Worm (Caenorhabditis elegans) whole organism, L4 larva: Measurements from ENCODE around the gene E01G4.6.

Experiments used
- D1046.2 ChIP-seq: fragments of 200-800 bp; sonication (Bioruptor generic); IDR thresholded peaks from 2 replicates; pipeline ENCODE4 v1.3.6; 2022; ENCODE audit warnings: missing genetic modification characterization, missing compliant biosample characterization
- R02D3.7 ChIP-seq: fragments of 150-350 bp; sonication (generic microtip); optimal IDR thresholded peaks from 3 replicates; lab custom pipeline; 2014; ENCODE audit warnings: missing biosample characterization, missing genetic modification characterization
- T20F7.1 ChIP-seq: fragments of 200-800 bp; sonication (Bioruptor generic); optimal IDR thresholded peaks from 2 replicates; lab custom pipeline; 2018; ENCODE audit warnings: mild to moderate bottlenecking, missing genetic modification characterization, missing compliant biosample characterization
- T26A8.4 ChIP-seq: fragments of 200-800 bp; sonication (Bioruptor generic); IDR thresholded peaks from 2 replicates; pipeline ENCODE4 v1.3.6; 2022; ENCODE audit warnings: missing genetic modification characterization, missing compliant biosample characterization
- Y105C5A.15 ChIP-seq: fragments of 200-800 bp; sonication (Bioruptor generic); IDR thresholded peaks from 2 replicates; pipeline ENCODE4 v1.3.6; 2022; ENCODE audit warnings: missing genetic modification characterization, missing compliant biosample characterization
- Y5F2A.4 ChIP-seq: fragments of 200-800 bp; sonication (Bioruptor generic); optimal IDR thresholded peaks from 2 replicates; lab custom pipeline; 2018; ENCODE audit warnings: mild to moderate bottlenecking, missing genetic modification characterization, missing compliant biosample characterization
- Y75B8A.6 ChIP-seq: fragments of 200-800 bp; sonication (Bioruptor generic); IDR thresholded peaks from 2 replicates; pipeline ENCODE4 v1.3.6; 2022; ENCODE audit warnings: missing genetic modification reagents, missing genetic modification characterization, missing compliant biosample characterization
- ZK546.5 ChIP-seq, 2 experiments: sonication (generic microtip); optimal IDR thresholded peaks; 2 replicates each; lab custom pipeline; 2017; ENCODE audit warnings: missing biosample characterization in 2 of 2, missing genetic modification characterization in 2 of 2
- aha-1 ChIP-seq: fragments of 150-350 bp; peaks from one replicate; lab custom pipeline; 2014; ENCODE audit warnings: missing biosample characterization, missing genetic modification characterization
- aly-2 ChIP-seq: sonication (generic microtip); optimal IDR thresholded peaks from 2 replicates; lab custom pipeline; 2018; ENCODE audit warnings: missing biosample characterization, missing genetic modification characterization
- ama-1 ChIP-seq: fragments of 150-350 bp; optimal IDR thresholded peaks from 2 replicates; lab custom pipeline; 2014; ENCODE audit warnings: inconsistent platforms, mixed read lengths
- ceh-32 ChIP-seq: sonication (generic microtip); optimal IDR thresholded peaks from 2 replicates; lab custom pipeline; 2016; ENCODE audit warnings: mild to moderate bottlenecking, missing genetic modification characterization, missing compliant biosample characterization; ENCODE audit not compliant: poor library complexity
- ceh-82 ChIP-seq: sonication (generic microtip); optimal IDR thresholded peaks from 2 replicates; lab custom pipeline; 2017; ENCODE audit warnings: missing biosample characterization, missing genetic modification characterization
- ces-1 ChIP-seq: fragments of 150-350 bp; sonication (generic microtip); optimal IDR thresholded peaks from 4 replicates; lab custom pipeline; 2014; ENCODE audit warnings: missing biosample characterization, missing genetic modification reagents, missing genetic modification characterization
- daf-16 ChIP-seq, 3 experiments: sonication (generic microtip); optimal IDR thresholded peaks; 2 replicates each; lab custom pipeline; 2016 to 2017; ENCODE audit warnings: missing genetic modification characterization in 3 of 3, missing genetic modification reagents in 3 of 3, mild to moderate bottlenecking in 2 of 3, missing compliant biosample characterization in 2 of 3, missing biosample characterization in 1 of 3, moderate library complexity in 1 of 3
- daf-19 ChIP-seq: fragments of 200-800 bp; sonication (Bioruptor generic); conservative IDR thresholded peaks from 2 replicates; pipeline ENCODE4 v1.3.6; 2022; ENCODE audit warnings: missing genetic modification characterization, missing compliant biosample characterization
- dmd-6 ChIP-seq: fragments of 200-800 bp; sonication (Bioruptor generic); IDR thresholded peaks from 2 replicates; pipeline ENCODE4 v1.3.6; 2022; ENCODE audit warnings: missing genetic modification reagents, missing genetic modification characterization, missing compliant biosample characterization
- duxl-1 ChIP-seq: sonication (generic microtip); optimal IDR thresholded peaks from 2 replicates; lab custom pipeline; 2016; ENCODE audit warnings: mild to moderate bottlenecking, missing genetic modification characterization, moderate library complexity, missing compliant biosample characterization; ENCODE audit not compliant: poor library complexity
- dve-1 ChIP-seq: sonication (generic microtip); optimal IDR thresholded peaks from 2 replicates; lab custom pipeline; 2017; ENCODE audit warnings: antibody characterized with exemption, mild to moderate bottlenecking, missing genetic modification characterization, missing compliant biosample characterization; ENCODE audit not compliant: insufficient read depth
- egl-43 ChIP-seq: fragments of 200-800 bp; sonication (Bioruptor generic); IDR thresholded peaks from 2 replicates; pipeline ENCODE4 v1.3.6; 2022; ENCODE audit warnings: missing genetic modification reagents, missing genetic modification characterization, missing compliant biosample characterization
- hif-1 ChIP-seq, 2 experiments: sonication (generic microtip); optimal IDR thresholded peaks; 2 replicates each; lab custom pipeline; 2016 to 2017; ENCODE audit warnings: missing compliant biosample characterization in 2 of 2, missing genetic modification characterization in 2 of 2, missing genetic modification reagents in 2 of 2, missing genotype in 2 of 2, mild to moderate bottlenecking in 1 of 2
- hmg-1.1 ChIP-seq: fragments of 200-800 bp; sonication (Bioruptor generic); IDR thresholded peaks from 2 replicates; pipeline ENCODE4 v1.3.6; 2022; ENCODE audit warnings: missing genetic modification reagents, missing genetic modification characterization, missing compliant biosample characterization
- lim-7 ChIP-seq: fragments of 200-800 bp; sonication (Bioruptor generic); IDR thresholded peaks from 2 replicates; pipeline ENCODE4 v1.3.6; 2022; ENCODE audit warnings: missing genetic modification characterization, missing compliant biosample characterization
- lin-29 ChIP-seq: fragments of 200-800 bp; sonication (Bioruptor generic); IDR thresholded peaks from 2 replicates; pipeline ENCODE4 v1.3.6; 2022; ENCODE audit warnings: missing genetic modification reagents, missing genetic modification characterization, missing compliant biosample characterization
- lin-38 ChIP-seq: fragments of 200-800 bp; sonication (Bioruptor generic); IDR thresholded peaks from 2 replicates; pipeline ENCODE4 v1.3.6; 2022; ENCODE audit warnings: missing genetic modification reagents, missing genetic modification characterization, missing compliant biosample characterization
- lsy-2 ChIP-seq, 2 experiments: fragments of 150-350 bp in 1 of 2; sonication (generic microtip) in 1 of 2; optimal IDR thresholded peaks; 2 replicates each; lab custom pipeline; 2014 to 2017; ENCODE audit warnings: missing biosample characterization in 2 of 2, missing genetic modification characterization in 2 of 2
- madf-5 ChIP-seq, 2 experiments: fragments of 200-800 bp; sonication (Bioruptor generic); IDR thresholded peaks; 2 replicates each; pipeline ENCODE4 v1.3.6; 2022; ENCODE audit warnings: missing compliant biosample characterization in 2 of 2, missing genetic modification characterization in 2 of 2
- mep-1 ChIP-seq: fragments of 150-350 bp; sonication (generic microtip); optimal IDR thresholded peaks from 3 replicates; lab custom pipeline; 2014; ENCODE audit warnings: missing biosample characterization, missing genetic modification characterization
- mes-2 ChIP-seq: sonication (generic microtip); optimal IDR thresholded peaks from 2 replicates; lab custom pipeline; 2016; ENCODE audit warnings: missing genotype, mild to moderate bottlenecking, missing genetic modification characterization, missing compliant biosample characterization; ENCODE audit not compliant: poor library complexity, severe bottlenecking
- nhr-111 ChIP-seq: fragments of 200-800 bp; sonication (Bioruptor generic); optimal IDR thresholded peaks from 2 replicates; lab custom pipeline; 2018; ENCODE audit warnings: mild to moderate bottlenecking, missing genetic modification characterization, missing compliant biosample characterization
- nhr-48 ChIP-seq: sonication (generic microtip); optimal IDR thresholded peaks from 2 replicates; lab custom pipeline; 2016; ENCODE audit warnings: mild to moderate bottlenecking, missing genetic modification characterization, missing compliant biosample characterization
- nhr-77 ChIP-seq: fragments of 150-350 bp; optimal IDR thresholded peaks from 2 replicates; lab custom pipeline; 2014; ENCODE audit warnings: missing biosample characterization, missing genetic modification characterization
- pha-4 ChIP-seq, 2 experiments: fragments of 150-350 bp in 1 of 2; fragments of 200-800 bp in 1 of 2; sonication (Bioruptor generic) in 1 of 2; IDR thresholded peaks in 1 of 2; optimal IDR thresholded peaks in 1 of 2; 2 replicates each; pipeline versions ENCODE4 v1.3.6 to Lab custom; 2014 to 2022; ENCODE audit warnings: missing genetic modification characterization in 2 of 2, missing genetic modification reagents in 2 of 2, missing biosample characterization in 1 of 2, missing compliant biosample characterization in 1 of 2
- rbr-2 ChIP-seq: sonication (generic microtip); optimal IDR thresholded peaks from 2 replicates; lab custom pipeline; 2016; ENCODE audit warnings: missing genotype, missing genetic modification characterization, missing compliant biosample characterization
- saeg-2 ChIP-seq: fragments of 200-800 bp; sonication (Bioruptor generic); IDR thresholded peaks from 2 replicates; pipeline ENCODE4 v1.3.6; 2022; ENCODE audit warnings: missing genetic modification reagents, missing genetic modification characterization, missing compliant biosample characterization
- tag-97 ChIP-seq: fragments of 200-800 bp; sonication (Bioruptor generic); IDR thresholded peaks from 2 replicates; pipeline ENCODE4 v1.3.6; 2022; ENCODE audit warnings: missing genetic modification characterization, missing compliant biosample characterization
- tra-1 ChIP-seq: fragments of 200-800 bp; sonication (Bioruptor generic); IDR thresholded peaks from 2 replicates; pipeline ENCODE4 v1.3.6; 2022; ENCODE audit warnings: missing genetic modification reagents, missing genetic modification characterization, missing compliant biosample characterization
- unc-130 ChIP-seq: sonication (generic microtip); optimal IDR thresholded peaks from 2 replicates; lab custom pipeline; 2016; ENCODE audit warnings: missing genetic modification reagents, missing genetic modification characterization, missing compliant biosample characterization
- unc-62 ChIP-seq, 3 experiments: fragments of 150-350 bp in 1 of 3; sonication (generic microtip); optimal IDR thresholded peaks in 2 of 3; peaks in 1 of 3; 1 replicate in 1 of 3; 2 replicates in 2 of 3; lab custom pipeline; 2014 to 2017; ENCODE audit warnings: missing biosample characterization in 3 of 3, missing genetic modification characterization in 3 of 3, missing genetic modification reagents in 3 of 3, missing genotype in 1 of 3
- vab-7 ChIP-seq: fragments of 200-800 bp; sonication (Bioruptor generic); IDR thresholded peaks from 2 replicates; pipeline ENCODE4 v1.3.6; 2022; ENCODE audit warnings: missing genetic modification reagents, missing genetic modification characterization, missing compliant biosample characterization
- zag-1 ChIP-seq: fragments of 150-350 bp; optimal IDR thresholded peaks from 2 replicates; lab custom pipeline; 2014; ENCODE audit warnings: missing biosample characterization, missing genetic modification characterization
- zip-11 ChIP-seq: fragments of 200-800 bp; sonication (Bioruptor generic); IDR thresholded peaks from 2 replicates; pipeline ENCODE4 v1.3.6; 2022; ENCODE audit warnings: missing genetic modification characterization, missing compliant biosample characterization

Gene E01G4.6

DNA sequence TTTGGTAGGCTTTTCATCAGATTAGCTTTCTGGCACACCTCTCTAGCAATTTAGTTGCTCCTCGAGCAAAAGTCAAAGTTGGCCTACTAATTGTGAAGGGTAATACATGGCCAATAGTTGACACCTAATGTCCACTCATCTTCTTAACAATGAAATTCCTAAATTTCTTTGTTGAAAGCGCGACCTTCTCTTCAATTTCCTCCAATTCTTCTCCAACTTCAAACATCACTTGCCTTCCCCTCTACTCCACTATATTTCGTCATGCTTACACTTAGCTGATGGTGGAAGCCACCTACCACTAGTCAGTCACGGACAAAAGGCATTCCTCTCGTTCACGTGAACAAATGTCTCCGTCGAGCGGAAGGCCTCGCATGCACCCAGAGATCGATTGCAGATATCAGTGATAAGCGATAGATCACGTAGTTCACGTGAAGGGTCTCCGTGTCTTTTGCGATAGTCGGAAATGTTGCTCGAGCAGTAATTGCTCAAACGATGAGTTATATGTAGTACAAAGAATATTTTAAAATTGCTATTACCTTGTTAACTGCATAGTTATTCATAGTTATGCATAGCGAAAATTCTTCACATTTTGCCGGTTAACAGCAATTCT is 13.1 kb upstream of the E01G4.6 start, which contains the start of gene E01G4.3 (continued):
- TF ChIP-seq lsy-2 (tag; optimal IDR thresholded peaks at IDR 0.05; lab: Kevin White, UChicago) (peak; percentile 14 to 34), ces-1 (GFP tag; lab: Kevin White, UChicago) (no peak)

- TF ChIP-seq lsy-2 (tag; optimal IDR thresholded peaks at IDR 0.05; lab: Kevin White, UChicago) (no peak), Y5F2A.4 (GFP tag; lab: Kevin White, UChicago) (no peak), nhr-48 (tag; lab: Kevin White, UChicago) (peak; percentile 75), daf-16 (GFP tag; optimal IDR thresholded peaks at IDR 0.05; lab: Kevin White, UChicago) (peak in 1 of 2 experiments; percentile 86), daf-16 (tag; optimal IDR thresholded peaks at IDR 0.05; lab: Kevin White, UChicago) (peak; percentile 85), aly-2 (tag; lab: Kevin White, UChicago) (no peak), vab-7 (no peak), hif-1 (tag; optimal IDR thresholded peaks at IDR 0.05; lab: Kevin White, UChicago) (no peak), daf-19 (no peak)
Measured at ce11 chrII:13470655-13471054, 11.6 kb upstream of the E01G4.6 start.

DNA sequence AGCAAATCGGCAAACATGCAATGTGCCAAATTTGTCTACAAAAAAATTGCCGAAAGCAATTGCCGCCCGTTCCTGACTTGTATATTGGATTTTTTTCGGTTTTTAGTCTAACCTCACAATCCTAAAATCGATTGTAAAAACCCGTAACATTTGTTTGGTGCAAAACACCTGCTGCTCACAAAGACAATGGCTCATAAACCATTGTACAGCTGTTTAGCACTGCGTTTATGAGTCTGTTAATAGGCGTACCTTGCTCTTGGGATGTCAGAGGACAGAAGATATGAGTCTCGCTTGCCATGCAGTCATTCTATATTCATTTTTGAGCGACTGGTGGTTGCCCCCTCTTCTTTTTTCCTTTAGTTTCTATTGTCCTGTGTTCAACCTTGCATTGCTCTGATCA is 10.1 kb upstream of the E01G4.6 start, which contains the start of gene E01G4.5:
Gene E01G4.5 (plus strand): TSS at position 301 of the 400 bp plus-strand sequence.
- TF ChIP-seq ces-1 (GFP tag; lab: Kevin White, UChicago) (no peak), ama-1 (lab: Kevin White, UChicago) (no peak), lim-7 (GFP tag; lab: Robert Waterston, UW) (no peak), zip-11 (GFP tag; lab: Robert Waterston, UW) (no peak), T20F7.1 (GFP tag; lab: Kevin White, UChicago) (no peak), tra-1 (no peak), R02D3.7 (tag; lab: Kevin White, UChicago) (no peak), saeg-2 (GFP tag; lab: Robert Waterston, UW) (no peak), hmg-1.1 (GFP tag; lab: Robert Waterston, UW) (no peak), tag-97 (no peak), nhr-77 (tag; lab: Kevin White, UChicago) (no peak), D1046.2 (no peak), mep-1 (tag; lab: Kevin White, UChicago) (no peak), Y105C5A.15 (GFP tag; lab: Robert Waterston, UW) (no peak), ceh-32 (tag; lab: Kevin White, UChicago) (no peak), ceh-82 (tag; lab: Kevin White, UChicago) (no peak), ZK546.5 (tag; optimal IDR thresholded peaks at IDR 0.05; lab: Kevin White, UChicago) (no peak), zag-1 (no peak)

DNA sequence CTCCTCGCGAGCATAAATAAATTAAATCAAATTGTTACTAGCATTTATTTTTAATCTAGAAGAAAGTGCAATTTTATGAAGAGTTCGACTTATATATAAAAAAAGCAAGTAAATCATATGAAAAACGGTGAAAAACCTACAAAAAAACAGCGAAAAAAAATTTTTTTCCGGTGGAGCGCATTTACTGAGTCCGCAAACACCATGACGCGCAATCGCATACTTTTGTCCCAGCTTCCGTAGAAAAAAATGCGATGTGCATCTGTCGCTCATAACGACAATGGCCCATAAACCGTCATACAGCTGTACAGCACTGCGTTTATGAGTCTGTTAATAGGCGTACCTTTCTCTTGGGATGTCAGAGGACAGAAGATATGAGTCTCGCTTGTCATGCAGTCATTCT is 5.0 kb upstream of the E01G4.6 start:
- TF ChIP-seq dmd-6 (GFP tag; lab: Robert Waterston, UW) (peak; percentile 29; the same call in 1 of the 2 replicates), lim-7 (GFP tag; lab: Robert Waterston, UW) (no peak), pha-4 (GFP tag; IDR thresholded peaks at IDR 0.05; lab: Robert Waterston, UW) (no peak), pha-4 (tag; optimal IDR thresholded peaks at IDR 0.05; lab: Kevin White, UChicago) (peak; percentile 24), aha-1 (no peak), mes-2 (peak; percentile 76), lin-38 (peak; percentile 94), daf-16 (GFP tag; optimal IDR thresholded peaks at IDR 0.05; lab: Kevin White, UChicago) (no peak), daf-16 (tag; optimal IDR thresholded peaks at IDR 0.05; lab: Kevin White, UChicago) (peak; percentile 1), zip-11 (GFP tag; lab: Robert Waterston, UW) (no peak), dve-1 (tag; lab: Kevin White, UChicago) (peak; percentile 55), unc-130 (no peak), lsy-2 (tag; optimal IDR thresholded peaks at IDR 0.05; lab: Kevin White, UChicago) (peak in 1 of 2 experiments; percentile 79), T26A8.4 (GFP tag; lab: Robert Waterston, UW) (peak; percentile 15; the same call in 1 of the 2 replicates), madf-5 (GFP tag; IDR thresholded peaks at IDR 0.05; lab: Robert Waterston, UW) (no peak), unc-62 (GFP tag; optimal IDR thresholded peaks at IDR 0.05 in 1 of 2; lab: Kevin White, UChicago) (no peak), unc-62 (tag; optimal IDR thresholded peaks at IDR 0.05; lab: Kevin White, UChicago) (no peak), nhr-111 (GFP tag; lab: Kevin White, UChicago) (no peak), duxl-1 (tag; lab: Kevin White, UChicago) (no peak), tra-1 (no peak), lin-29 (GFP tag; lab: Robert Waterston, UW) (peak; percentile 61; the same call in 1 of the 2 replicates), rbr-2 (tag; lab: Kevin White, UChicago) (peak; percentile 7), Y75B8A.6 (GFP tag; lab: Robert Waterston, UW) (no peak), egl-43 (0 out of 2 replicates have a peak, but pooled peaks have one; percentile 22), mep-1 (tag; lab: Kevin White, UChicago) (peak; percentile 42)
